Fruit fly (Drosophila melanogaster) whole organism, pupa: ENCODE measurements around the gene CG32668.
A peak's percentile ranks its signal among the peaks of the same experiment; 100 is the strongest.

ENCODE experiments used
- CG10348 ChIP-seq: fragments of 200-800 bp; sonication (Bioruptor generic); IDR thresholded peaks from 2 replicates; pipeline ENCODE4 v1.3.6; 2022; ENCODE audit warnings: missing biosample characterization, missing genetic modification characterization
- CG12605 ChIP-seq: fragments of 200-800 bp; sonication (Bioruptor generic); IDR thresholded peaks from 2 replicates; pipeline ENCODE4 v1.3.6; 2022; ENCODE audit warnings: missing biosample characterization, missing genetic modification characterization
- CG13204 ChIP-seq: fragments of 200-800 bp; sonication (Bioruptor generic); optimal IDR thresholded peaks from 2 replicates; lab custom pipeline; 2018; ENCODE audit warnings: missing biosample characterization, mild to moderate bottlenecking, missing genetic modification characterization, moderate library complexity
- CG14655 ChIP-seq: fragments of 200-800 bp; sonication (Bioruptor generic); optimal IDR thresholded peaks from 3 replicates; lab custom pipeline; 2017; ENCODE audit warnings: mild to moderate bottlenecking, missing biosample characterization, missing genetic modification reagents, missing genetic modification characterization
- CG15710 ChIP-seq: fragments of 200-800 bp; sonication (Bioruptor generic); optimal IDR thresholded peaks from 2 replicates; lab custom pipeline; 2018; ENCODE audit warnings: missing biosample characterization, mild to moderate bottlenecking, missing genetic modification characterization, moderate library complexity
- CG17806 ChIP-seq: fragments of 200-800 bp; sonication (Bioruptor generic); optimal IDR thresholded peaks from 2 replicates; lab custom pipeline; 2018; ENCODE audit warnings: missing biosample characterization, mild to moderate bottlenecking, missing genetic modification characterization, moderate library complexity
- CG32121 ChIP-seq: fragments of 200-800 bp; sonication (Bioruptor generic); IDR thresholded peaks from 2 replicates; pipeline ENCODE4 v1.3.6; 2022; ENCODE audit warnings: missing biosample characterization, missing genetic modification characterization
- CG34367 ChIP-seq: fragments of 200-800 bp; sonication (Bioruptor generic); optimal IDR thresholded peaks from 2 replicates; lab custom pipeline; 2018; ENCODE audit warnings: missing biosample characterization, mild to moderate bottlenecking, missing genetic modification characterization
- CG4496 ChIP-seq: fragments of 200-800 bp; sonication (Bioruptor generic); IDR thresholded peaks from 3 replicates; pipeline ENCODE4 v1.3.6; 2022; ENCODE audit warnings: missing biosample characterization, missing genetic modification characterization
- CG8159 ChIP-seq: fragments of 200-800 bp; sonication (Bioruptor generic); optimal IDR thresholded peaks from 3 replicates; lab custom pipeline; 2018; ENCODE audit warnings: missing biosample characterization, mild to moderate bottlenecking, missing genetic modification characterization, moderate library complexity
- CG8301 ChIP-seq: fragments of 200-800 bp; sonication (Bioruptor generic); optimal IDR thresholded peaks from 2 replicates; lab custom pipeline; 2018; ENCODE audit warnings: missing biosample characterization, mild to moderate bottlenecking, missing genetic modification characterization
- CG9948 ChIP-seq: fragments of 200-800 bp; sonication (Bioruptor generic); optimal IDR thresholded peaks from 2 replicates; lab custom pipeline; 2018; ENCODE audit warnings: missing biosample characterization, mild to moderate bottlenecking, missing genetic modification characterization, moderate library complexity
- D1 ChIP-seq: fragments of 200-800 bp; sonication (Bioruptor generic); optimal IDR thresholded peaks from 2 replicates; lab custom pipeline; 2018; ENCODE audit warnings: missing biosample characterization, mild to moderate bottlenecking, missing genetic modification characterization, moderate library complexity
- EcR ChIP-seq: fragments of 200-800 bp; sonication (Bioruptor generic); optimal IDR thresholded peaks from 3 replicates; lab custom pipeline; 2019; ENCODE audit warnings: missing biosample characterization, missing genetic modification characterization, mild to moderate bottlenecking, moderate library complexity, missing genetic modification reagents
- Ets98B ChIP-seq: fragments of 200-800 bp; sonication (Bioruptor generic); IDR thresholded peaks from 2 replicates; pipeline ENCODE4 v1.3.6; 2022; ENCODE audit warnings: missing biosample characterization, missing genetic modification characterization
- Pif1A ChIP-seq: fragments of 200-800 bp; sonication (Bioruptor generic); optimal IDR thresholded peaks from 3 replicates; lab custom pipeline; 2016; ENCODE audit warnings: missing biosample characterization, missing genetic modification characterization
- Pif1B ChIP-seq: fragments of 200-800 bp; sonication (Bioruptor generic); optimal IDR thresholded peaks from 3 replicates; lab custom pipeline; 2016; ENCODE audit warnings: missing biosample characterization, missing genetic modification characterization
- Snoo ChIP-seq: fragments of 200-800 bp; sonication (Bioruptor generic); optimal IDR thresholded peaks from 3 replicates; lab custom pipeline; 2017; ENCODE audit warnings: missing biosample characterization, mild to moderate bottlenecking, missing genetic modification characterization, inconsistent platforms
- fd96Ca ChIP-seq: fragments of 200-800 bp; sonication (Bioruptor generic); IDR thresholded peaks from 3 replicates; pipeline ENCODE4 v1.3.6; 2022; ENCODE audit warnings: missing biosample characterization, missing genetic modification characterization
- gl ChIP-seq: fragments of 200-800 bp; sonication (Bioruptor generic); optimal IDR thresholded peaks from 2 replicates; lab custom pipeline; 2018; ENCODE audit warnings: missing biosample characterization, mild to moderate bottlenecking, missing genetic modification characterization
- rn ChIP-seq: fragments of 200-800 bp; sonication (Bioruptor generic); IDR thresholded peaks from 2 replicates; pipeline ENCODE4 v1.3.6; 2022; ENCODE audit warnings: missing biosample characterization, missing genetic modification characterization

CG32668 gene

dm6 chrX:11128828-11129227 is 30.7 kb downstream of the CG32668 start, which contains the start of gene SrpRalpha:
Gene SrpRalpha, minus strand, starts transcription at chrX:11129087.
- TF ChIP-seq CG8301 (tag; lab: Kevin White, UChicago), result no peak
- 0 out of 2 replicates have a peak, but pooled peaks have one; percentile 13 for TF ChIP-seq CG12605 (GFP tag; lab: Robert Waterston, UW)
- no peak for TF ChIP-seq EcR (GFP tag; lab: Kevin White, UChicago)
- TF ChIP-seq, all 21 proteins: peak for 1

dm6 chrX:11124749-11125508 is 34.6 kb downstream of the CG32668 start, which contains the start of gene Rpt3:
Gene Rpt3, plus strand, starts transcription at chrX:11125101.
- TF ChIP-seq rn (GFP tag; lab: Robert Waterston, UW) (no peak), CG34367 (tag; lab: Kevin White, UChicago) (no peak), gl (tag; lab: Kevin White, UChicago) (no peak), CG13204 (GFP tag; lab: Kevin White, UChicago) (no peak), CG10348 (no peak), EcR (GFP tag; lab: Kevin White, UChicago) (no peak), CG4496 (GFP tag; lab: Robert Waterston, UW) (no peak; the same call in 2 of the 3 replicates), CG15710 (tag; lab: Kevin White, UChicago) (no peak), fd96Ca (no peak), CG17806 (no peak), D1 (tag; lab: Kevin White, UChicago) (no peak), Snoo (no peak), Pif1B (GFP tag; lab: Kevin White, UChicago) (no peak), CG12605 (GFP tag; lab: Robert Waterston, UW) (no peak), Ets98B (GFP tag; lab: Robert Waterston, UW) (no peak), CG8159 (tag; lab: Kevin White, UChicago) (no peak)

dm6 chrX:11124126-11124748 is 35.3 kb downstream of the CG32668 start, which contains the start of gene CG11122:
Gene CG11122, minus strand, starts transcription at chrX:11124726.
- no peak for TF ChIP-seq CG13204 (GFP tag; lab: Kevin White, UChicago)
- peak; percentile 36; the same call in 1 of the 3 replicates for TF ChIP-seq CG4496 (GFP tag; lab: Robert Waterston, UW)
- TF ChIP-seq Snoo, result no peak
- TF ChIP-seq CG9948 (tag; lab: Kevin White, UChicago), result no peak

dm6 chrX:11123561-11123960 is 36.0 kb downstream of the CG32668 start:
- TF ChIP-seq CG4496 (GFP tag; lab: Robert Waterston, UW), result 0 out of 3 replicates have a peak, but pooled peaks have one; percentile 20
- no peak for TF ChIP-seq Ets98B (GFP tag; lab: Robert Waterston, UW)
- TF ChIP-seq CG15710 (tag; lab: Kevin White, UChicago), result peak; percentile 50
- TF ChIP-seq Pif1B (GFP tag; lab: Kevin White, UChicago), result no peak
- TF ChIP-seq gl (tag; lab: Kevin White, UChicago), result peak; percentile 72
- peak; percentile 8 for TF ChIP-seq CG9948 (tag; lab: Kevin White, UChicago)
- peak; percentile 66 for TF ChIP-seq CG34367 (tag; lab: Kevin White, UChicago)
- TF ChIP-seq fd96Ca, result no peak

- TF ChIP-seq rn (GFP tag; lab: Robert Waterston, UW), result no peak
- TF ChIP-seq Snoo, result no peak
- no peak for TF ChIP-seq CG4496 (GFP tag; lab: Robert Waterston, UW)
- no peak for TF ChIP-seq CG32121 (GFP tag; lab: Robert Waterston, UW)
- no peak for TF ChIP-seq CG15710 (tag; lab: Kevin White, UChicago)
- TF ChIP-seq fd96Ca, result no peak
- no peak for TF ChIP-seq CG10348
- no peak for TF ChIP-seq gl (tag; lab: Kevin White, UChicago)
- no peak for TF ChIP-seq CG17806
- no peak for TF ChIP-seq CG8301 (tag; lab: Kevin White, UChicago)
- no peak for TF ChIP-seq CG14655
- no peak for TF ChIP-seq CG13204 (GFP tag; lab: Kevin White, UChicago)
- TF ChIP-seq CG8159 (tag; lab: Kevin White, UChicago), result no peak
- TF ChIP-seq CG12605 (GFP tag; lab: Robert Waterston, UW), result no peak
- TF ChIP-seq Pif1B (GFP tag; lab: Kevin White, UChicago), result no peak
- no peak for TF ChIP-seq CG9948 (tag; lab: Kevin White, UChicago)
- TF ChIP-seq Pif1A (GFP tag; lab: Kevin White, UChicago), result no peak
Measured at dm6 chrX:11109670-11110069, 49.9 kb downstream of the CG32668 start.

- TF ChIP-seq CG34367 (tag; lab: Kevin White, UChicago) (no peak), CG8301 (tag; lab: Kevin White, UChicago) (no peak), CG10348 (no peak), Pif1B (GFP tag; lab: Kevin White, UChicago) (no peak), D1 (tag; lab: Kevin White, UChicago) (no peak), Snoo (no peak), rn (GFP tag; lab: Robert Waterston, UW) (no peak), CG4496 (GFP tag; lab: Robert Waterston, UW) (peak; percentile 52; the same call in 1 of the 3 replicates), CG9948 (tag; lab: Kevin White, UChicago) (peak; percentile 22), fd96Ca (0 out of 3 replicates have a peak, but pooled peaks have one; percentile 31), CG17806 (no peak), Ets98B (GFP tag; lab: Robert Waterston, UW) (no peak; the same call in 1 of the 2 replicates), CG32121 (GFP tag; lab: Robert Waterston, UW) (peak; percentile 47; the same call in 1 of the 2 replicates), CG12605 (GFP tag; lab: Robert Waterston, UW) (no peak), CG13204 (GFP tag; lab: Kevin White, UChicago) (no peak), CG15710 (tag; lab: Kevin White, UChicago) (peak; percentile 20), EcR (GFP tag; lab: Kevin White, UChicago) (no peak), Pif1A (GFP tag; lab: Kevin White, UChicago) (no peak), CG8159 (tag; lab: Kevin White, UChicago) (no peak)
Measured at dm6 chrX:11108845-11109450, 50.6 kb downstream of the CG32668 start.
